Worm (Caenorhabditis elegans) whole organism, early embryonic: ENCODE data around the gene nmgp-1.

Experiments used
- B0310.2 ChIP-seq: sonication (generic microtip); optimal IDR thresholded peaks from 2 replicates; lab custom pipeline; 2016; ENCODE audit warnings: mild to moderate bottlenecking, missing genetic modification characterization, missing compliant biosample characterization
- F13C5.2 ChIP-seq: sonication (generic microtip); optimal IDR thresholded peaks from 2 replicates; lab custom pipeline; 2017; ENCODE audit warnings: mild to moderate bottlenecking, missing genetic modification characterization, inconsistent platforms, missing compliant biosample characterization
- aly-1 ChIP-seq: sonication (generic microtip); optimal IDR thresholded peaks from 2 replicates; lab custom pipeline; 2016; ENCODE audit warnings: missing genetic modification characterization, missing compliant biosample characterization
- ama-1 ChIP-seq: fragments of 150-350 bp; optimal IDR thresholded peaks from 2 replicates; lab custom pipeline; 2014
- ceh-13 ChIP-seq: fragments of 200-800 bp; sonication (Bioruptor generic); optimal IDR thresholded peaks from 2 replicates; lab custom pipeline; 2018; ENCODE audit warnings: mild to moderate bottlenecking, missing genetic modification characterization, missing compliant biosample characterization
- ceh-36 ChIP-seq: sonication (generic microtip); optimal IDR thresholded peaks from 2 replicates; lab custom pipeline; 2016; ENCODE audit warnings: missing genetic modification characterization, inconsistent platforms, missing compliant biosample characterization
- ets-7 ChIP-seq: sonication (generic microtip); optimal IDR thresholded peaks from 2 replicates; lab custom pipeline; 2016; ENCODE audit warnings: missing genotype, missing genetic modification characterization, missing compliant biosample characterization
- flt-1 ChIP-seq: fragments of 200-800 bp; sonication (Bioruptor generic); IDR thresholded peaks from 2 replicates; pipeline ENCODE4 v1.3.6; 2022; ENCODE audit warnings: missing genetic modification characterization, missing compliant biosample characterization
- hmbx-1 ChIP-seq: sonication (generic microtip); optimal IDR thresholded peaks from 2 replicates; lab custom pipeline; 2016; ENCODE audit warnings: mild to moderate bottlenecking, missing genetic modification characterization, missing compliant biosample characterization
- hmg-4 ChIP-seq: fragments of 200-800 bp; sonication (Bioruptor generic); optimal IDR thresholded peaks from 2 replicates; lab custom pipeline; 2018; ENCODE audit warnings: mild to moderate bottlenecking, missing genetic modification characterization, missing compliant biosample characterization
- hnd-1 ChIP-seq: sonication (generic microtip); optimal IDR thresholded peaks from 2 replicates; lab custom pipeline; 2016; ENCODE audit warnings: missing genetic modification characterization, missing compliant biosample characterization
- pes-1 ChIP-seq: fragments of 200-800 bp; sonication (Bioruptor generic); IDR thresholded peaks from 2 replicates; pipeline ENCODE4 v1.3.6; 2022; ENCODE audit warnings: missing genetic modification reagents, missing genetic modification characterization, missing compliant biosample characterization
- scrt-1 ChIP-seq: fragments of 200-800 bp; sonication (Bioruptor generic); IDR thresholded peaks from 2 replicates; pipeline ENCODE4 v1.3.6; 2022; ENCODE audit warnings: missing genetic modification characterization, missing compliant biosample characterization
- sea-1 ChIP-seq: fragments of 200-800 bp; sonication (Bioruptor generic); conservative IDR thresholded peaks from 2 replicates; pipeline ENCODE4 v1.3.6; 2022; ENCODE audit warnings: missing genetic modification characterization, missing compliant biosample characterization
- tbx-11 ChIP-seq: fragments of 200-800 bp; sonication (Bioruptor generic); IDR thresholded peaks from 2 replicates; pipeline ENCODE4 v1.3.6; 2022; ENCODE audit warnings: missing genetic modification characterization, missing compliant biosample characterization
- tbx-37 ChIP-seq: fragments of 200-800 bp; sonication (Bioruptor generic); conservative IDR thresholded peaks from 2 replicates; pipeline ENCODE4 v1.3.6; 2022; ENCODE audit warnings: missing genetic modification reagents, missing genetic modification characterization, missing compliant biosample characterization
- tra-4 ChIP-seq: sonication (generic microtip); optimal IDR thresholded peaks from 2 replicates; lab custom pipeline; 2017; ENCODE audit warnings: missing genetic modification characterization, missing compliant biosample characterization

nmgp-1 gene

DNA sequence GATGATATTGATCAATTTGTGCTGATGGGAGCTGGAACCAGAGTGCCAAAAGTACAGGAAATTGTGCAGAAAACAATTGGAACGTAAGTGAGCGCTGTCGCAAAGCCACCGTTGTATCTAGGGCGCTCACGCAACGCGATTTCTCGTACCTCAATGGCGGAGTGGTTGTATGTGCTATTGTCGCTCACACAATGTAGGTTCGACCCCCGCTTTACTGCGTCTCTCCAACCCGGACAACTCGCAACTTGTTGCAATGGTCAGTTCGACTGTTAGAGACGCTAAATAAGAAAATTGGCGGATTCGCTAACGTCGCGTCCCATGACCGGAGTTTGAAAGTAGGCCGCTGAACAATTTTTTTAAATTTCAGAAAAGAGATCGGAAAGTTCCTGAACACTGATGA, 12.2 kb upstream of the nmgp-1 start:
- peak; percentile 95 for TF ChIP-seq ceh-36
- TF ChIP-seq sea-1 (GFP tag; lab: Robert Waterston, UW): peak; percentile 90
- peak; percentile 89 for TF ChIP-seq scrt-1 (GFP tag; lab: Robert Waterston, UW)
- TF ChIP-seq tra-4 (tag; lab: Kevin White, UChicago): peak; percentile 60
- TF ChIP-seq hmg-4 (GFP tag; lab: Kevin White, UChicago): peak; percentile 95
- TF ChIP-seq ets-7 (tag; lab: Kevin White, UChicago): peak; percentile 81
- TF ChIP-seq ama-1 (lab: Kevin White, UChicago): no peak
- TF ChIP-seq B0310.2 (tag; lab: Kevin White, UChicago): peak; percentile 79
- TF ChIP-seq tbx-37 (GFP tag; lab: Robert Waterston, UW): peak; percentile 78
- peak; percentile 50 for TF ChIP-seq hmbx-1
- peak; percentile 56 for TF ChIP-seq F13C5.2
- peak; percentile 91 for TF ChIP-seq pes-1 (GFP tag; lab: Robert Waterston, UW)
- peak; percentile 82 for TF ChIP-seq flt-1
- TF ChIP-seq ceh-13 (GFP tag; lab: Kevin White, UChicago): peak; percentile 82
- peak; percentile 95 for TF ChIP-seq aly-1
- peak; percentile 91 for TF ChIP-seq tbx-11
- peak; percentile 72 for TF ChIP-seq hnd-1

DNA sequence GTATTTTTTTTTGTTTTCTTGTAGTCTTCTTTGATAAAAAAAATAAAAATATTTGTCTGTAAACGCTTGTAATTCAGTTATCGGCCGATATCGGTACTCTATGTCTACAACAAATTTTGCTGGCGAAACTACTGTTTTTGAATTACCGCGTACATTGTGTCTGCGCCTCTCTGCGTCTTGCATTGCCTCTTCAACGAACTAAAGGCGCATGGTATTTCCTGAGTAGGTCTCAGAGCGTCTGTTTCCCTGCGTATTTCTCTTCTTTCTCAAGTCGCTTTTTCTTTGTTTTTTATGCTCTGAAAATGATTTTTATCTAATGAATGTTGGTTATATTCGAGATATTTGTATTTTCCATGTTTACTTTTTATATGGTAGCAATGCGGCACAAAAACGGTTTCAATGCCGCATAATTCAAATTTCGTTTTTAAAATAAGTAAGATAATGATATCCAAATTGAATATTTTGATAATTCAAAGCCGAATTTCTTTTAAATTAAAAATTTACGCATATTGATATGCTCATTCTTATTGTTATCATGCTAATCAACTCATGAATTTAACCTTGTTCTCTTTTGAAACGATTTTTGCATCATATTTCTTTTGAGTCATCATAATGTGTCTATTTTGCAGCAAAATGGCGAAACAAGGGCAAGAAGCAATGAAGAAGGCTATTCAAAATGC, 9.7 kb upstream of the nmgp-1 start, which contains the start of gene phb-2:
phb-2 (plus strand) TSS at position 630 of the 680 bp plus-strand sequence.
- TF ChIP-seq B0310.2 (tag; lab: Kevin White, UChicago) (no peak), F13C5.2 (peak; percentile 39), tbx-11 (no peak), aly-1 (peak; percentile 7)

DNA sequence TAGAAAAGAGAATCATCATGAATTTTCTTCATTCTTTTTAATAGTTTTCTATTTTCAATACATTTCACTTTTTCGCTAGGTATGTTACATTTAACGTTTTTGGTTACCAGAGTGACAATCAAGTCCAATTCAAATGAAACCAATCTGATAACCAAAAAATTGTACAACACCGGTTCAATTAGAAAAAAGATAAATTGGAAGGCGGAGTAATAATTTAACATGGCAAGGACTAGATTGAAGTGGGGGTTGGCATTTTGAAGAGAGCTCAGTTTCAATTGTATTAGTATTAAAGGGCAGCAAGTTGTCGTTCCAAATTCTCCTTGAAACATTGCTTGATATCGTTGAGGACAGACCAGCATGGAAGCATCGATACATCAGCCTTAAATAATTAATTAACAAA, 8.0 kb upstream of the nmgp-1 start:
- TF ChIP-seq aly-1 (no peak), tbx-37 (GFP tag; lab: Robert Waterston, UW) (no peak), ets-7 (tag; lab: Kevin White, UChicago) (no peak), ceh-13 (GFP tag; lab: Kevin White, UChicago) (no peak), tra-4 (tag; lab: Kevin White, UChicago) (no peak), hmg-4 (GFP tag; lab: Kevin White, UChicago) (no peak)

DNA sequence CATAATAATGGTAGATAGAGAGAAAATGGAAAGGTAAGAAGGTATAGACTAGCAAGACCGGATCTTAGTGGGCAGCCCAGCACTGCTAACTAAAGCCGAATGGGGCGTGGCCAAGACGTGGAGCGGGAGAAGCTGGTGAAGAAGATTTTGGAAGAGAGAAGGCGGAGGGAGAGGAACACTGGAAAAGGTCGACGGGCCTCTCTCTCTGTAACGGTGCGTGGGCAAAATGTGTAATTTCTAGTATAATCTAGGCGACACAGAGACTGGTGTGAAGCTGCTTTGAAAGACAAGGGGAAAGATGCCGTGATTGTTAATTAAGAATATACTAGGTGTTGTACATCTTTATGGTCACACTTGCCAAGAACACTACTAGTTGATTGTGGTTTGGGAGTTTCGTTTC, 4.6 kb upstream of the nmgp-1 start, which contains the start of gene F13H8.5:
F13H8.5 (minus strand) TSS at position 101 of the 400 bp plus-strand sequence.
- no peak for TF ChIP-seq hmg-4 (GFP tag; lab: Kevin White, UChicago)
- no peak for TF ChIP-seq tbx-11
- no peak for TF ChIP-seq ceh-13 (GFP tag; lab: Kevin White, UChicago)
- no peak for TF ChIP-seq tbx-37 (GFP tag; lab: Robert Waterston, UW)

DNA sequence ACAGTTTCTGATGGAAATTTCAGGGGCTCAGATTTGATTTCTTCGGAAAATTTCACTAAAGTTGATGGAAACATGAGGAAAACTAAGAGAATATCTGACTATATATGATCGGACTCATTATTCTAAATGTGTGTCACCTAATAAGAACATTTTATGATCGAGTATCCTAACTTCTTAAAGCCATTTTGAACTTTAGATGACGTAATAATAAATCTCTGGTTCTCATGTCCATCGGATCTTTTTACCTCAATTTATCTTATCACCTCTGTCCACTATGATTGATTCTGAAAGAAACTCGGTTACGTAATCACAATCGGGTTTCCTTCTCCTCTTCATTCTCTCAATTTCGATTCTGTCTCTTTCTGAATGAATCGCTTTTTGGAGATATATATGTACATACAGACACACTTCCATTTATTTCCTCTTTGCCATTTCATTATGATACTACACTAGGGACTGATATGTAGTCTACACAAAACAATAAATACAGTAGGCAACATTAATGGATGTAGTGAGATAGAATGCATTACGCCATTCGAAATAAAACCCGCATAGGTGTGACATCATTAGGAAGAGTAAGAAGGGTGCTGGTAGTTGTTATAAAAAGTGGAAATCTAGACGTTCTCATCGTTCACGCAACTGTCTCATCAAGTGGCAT, 3.3 kb upstream of the nmgp-1 start:
- TF ChIP-seq pes-1 (GFP tag; lab: Robert Waterston, UW) (no peak), hnd-1 (no peak), F13C5.2 (no peak), aly-1 (no peak), ceh-36 (no peak), tra-4 (tag; lab: Kevin White, UChicago) (no peak), hmbx-1 (no peak), scrt-1 (GFP tag; lab: Robert Waterston, UW) (no peak), ceh-13 (GFP tag; lab: Kevin White, UChicago) (no peak), tbx-11 (no peak), flt-1 (no peak), sea-1 (GFP tag; lab: Robert Waterston, UW) (no peak)

DNA sequence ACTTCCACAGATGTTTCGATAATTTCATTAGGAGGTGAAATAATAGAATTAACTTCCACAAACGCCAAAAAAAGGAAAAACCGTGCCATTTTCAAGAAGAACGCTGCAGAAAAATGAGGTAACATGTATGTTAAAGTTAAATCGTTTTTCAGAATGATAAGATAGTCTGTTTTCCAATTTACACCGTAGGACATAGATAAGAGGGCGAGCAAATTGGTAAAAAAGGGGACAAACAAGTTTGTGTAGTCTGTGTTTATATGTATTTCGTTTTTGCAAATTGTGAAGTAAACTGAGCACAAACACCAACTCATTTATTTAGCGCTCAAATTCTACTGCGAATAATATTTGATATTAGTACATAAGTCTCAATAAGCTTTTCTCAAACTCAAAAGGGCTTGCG, 790 bp upstream of the nmgp-1 start, which contains the start of gene F13H8.11:
F13H8.11 (minus strand) TSS at position 155 of the 400 bp plus-strand sequence.
- TF ChIP-seq hmbx-1: no peak
- TF ChIP-seq tra-4 (tag; lab: Kevin White, UChicago): no peak
- no peak for TF ChIP-seq ama-1 (lab: Kevin White, UChicago)
- no peak for TF ChIP-seq B0310.2 (tag; lab: Kevin White, UChicago)
- no peak for TF ChIP-seq sea-1 (GFP tag; lab: Robert Waterston, UW)
- no peak for TF ChIP-seq aly-1
- no peak for TF ChIP-seq tbx-11
- no peak for TF ChIP-seq flt-1

DNA sequence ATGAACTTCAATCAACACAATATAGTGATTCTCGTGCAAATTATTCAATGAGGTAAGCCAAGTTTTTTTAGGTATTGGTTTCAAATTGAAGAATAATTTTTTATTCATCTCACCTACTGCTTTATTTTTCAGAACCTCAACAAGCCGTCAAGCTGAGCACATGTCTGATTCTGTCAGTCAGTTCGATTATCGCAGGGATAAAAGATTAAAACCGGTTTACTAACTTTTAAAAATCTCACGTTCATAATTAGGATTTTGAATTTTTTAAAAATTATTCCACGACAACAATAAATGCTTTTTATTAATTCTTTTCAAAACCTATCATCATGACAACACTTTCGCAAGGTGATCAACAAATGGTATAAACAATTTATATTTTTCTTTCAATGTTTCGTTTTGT, 1.6 kb downstream of the nmgp-1 start, which contains the start of gene F13H8.12:
F13H8.12 (plus strand) TSS at position 301 of the 400 bp plus-strand sequence.
- TF ChIP-seq tra-4 (tag; lab: Kevin White, UChicago) (no peak), flt-1 (no peak), B0310.2 (tag; lab: Kevin White, UChicago) (no peak), tbx-37 (GFP tag; lab: Robert Waterston, UW) (no peak), hmbx-1 (no peak), pes-1 (GFP tag; lab: Robert Waterston, UW) (no peak), ets-7 (tag; lab: Kevin White, UChicago) (no peak), tbx-11 (no peak), scrt-1 (GFP tag; lab: Robert Waterston, UW) (no peak), aly-1 (no peak), hnd-1 (no peak), hmg-4 (GFP tag; lab: Kevin White, UChicago) (no peak), ceh-13 (GFP tag; lab: Kevin White, UChicago) (no peak), sea-1 (GFP tag; lab: Robert Waterston, UW) (no peak), ama-1 (lab: Kevin White, UChicago) (no peak), F13C5.2 (no peak), ceh-36 (no peak)

DNA sequence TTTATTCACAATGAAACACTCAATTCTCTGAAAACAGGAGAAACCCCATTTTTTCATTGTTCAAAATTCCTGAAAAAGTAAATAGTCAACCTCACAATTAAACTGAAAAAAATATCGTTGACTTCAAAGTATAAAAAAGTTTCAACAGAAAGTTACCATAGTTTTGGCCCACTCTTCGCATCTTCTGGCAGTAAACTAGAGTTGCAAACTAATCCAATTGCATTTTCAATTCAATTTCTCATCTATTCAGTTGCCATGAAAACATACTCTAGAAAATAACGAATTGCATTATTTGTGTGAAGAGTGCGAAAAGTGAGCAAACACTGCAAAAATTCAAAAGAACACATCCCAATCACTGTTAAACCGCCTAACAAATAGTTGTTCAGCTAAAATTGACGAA, 3.0 kb downstream of the nmgp-1 start, which contains the start of gene F13H8.3:
F13H8.3 (plus strand) TSS at position 301 of the 400 bp plus-strand sequence.
- TF ChIP-seq tbx-11: no peak
- TF ChIP-seq ets-7 (tag; lab: Kevin White, UChicago): no peak
- TF ChIP-seq pes-1 (GFP tag; lab: Robert Waterston, UW): no peak
- no peak for TF ChIP-seq ceh-36
- TF ChIP-seq hmg-4 (GFP tag; lab: Kevin White, UChicago): no peak
- no peak for TF ChIP-seq tbx-37 (GFP tag; lab: Robert Waterston, UW)
- TF ChIP-seq scrt-1 (GFP tag; lab: Robert Waterston, UW): no peak
- TF ChIP-seq hnd-1: no peak
- TF ChIP-seq ceh-13 (GFP tag; lab: Kevin White, UChicago): no peak
- TF ChIP-seq sea-1 (GFP tag; lab: Robert Waterston, UW): no peak
- no peak for TF ChIP-seq F13C5.2
- no peak for TF ChIP-seq flt-1
- no peak for TF ChIP-seq hmbx-1
